Fruit fly (Drosophila melanogaster) whole organism, pupa: ENCODE measurements around the gene lilli.

ENCODE experiments used
- CG32121 ChIP-seq: fragments of 200-800 bp; sonication (Bioruptor generic); IDR thresholded peaks from 2 replicates; pipeline ENCODE4 v1.3.6; 2022; ENCODE audit warnings: missing biosample characterization, missing genetic modification characterization
- CG8159 ChIP-seq: fragments of 200-800 bp; sonication (Bioruptor generic); optimal IDR thresholded peaks from 3 replicates; lab custom pipeline; 2018; ENCODE audit warnings: missing biosample characterization, mild to moderate bottlenecking, missing genetic modification characterization, moderate library complexity
- CG8301 ChIP-seq: fragments of 200-800 bp; sonication (Bioruptor generic); optimal IDR thresholded peaks from 2 replicates; lab custom pipeline; 2018; ENCODE audit warnings: missing biosample characterization, mild to moderate bottlenecking, missing genetic modification characterization
- Ets98B ChIP-seq: fragments of 200-800 bp; sonication (Bioruptor generic); IDR thresholded peaks from 2 replicates; pipeline ENCODE4 v1.3.6; 2022; ENCODE audit warnings: missing biosample characterization, missing genetic modification characterization

DNA sequence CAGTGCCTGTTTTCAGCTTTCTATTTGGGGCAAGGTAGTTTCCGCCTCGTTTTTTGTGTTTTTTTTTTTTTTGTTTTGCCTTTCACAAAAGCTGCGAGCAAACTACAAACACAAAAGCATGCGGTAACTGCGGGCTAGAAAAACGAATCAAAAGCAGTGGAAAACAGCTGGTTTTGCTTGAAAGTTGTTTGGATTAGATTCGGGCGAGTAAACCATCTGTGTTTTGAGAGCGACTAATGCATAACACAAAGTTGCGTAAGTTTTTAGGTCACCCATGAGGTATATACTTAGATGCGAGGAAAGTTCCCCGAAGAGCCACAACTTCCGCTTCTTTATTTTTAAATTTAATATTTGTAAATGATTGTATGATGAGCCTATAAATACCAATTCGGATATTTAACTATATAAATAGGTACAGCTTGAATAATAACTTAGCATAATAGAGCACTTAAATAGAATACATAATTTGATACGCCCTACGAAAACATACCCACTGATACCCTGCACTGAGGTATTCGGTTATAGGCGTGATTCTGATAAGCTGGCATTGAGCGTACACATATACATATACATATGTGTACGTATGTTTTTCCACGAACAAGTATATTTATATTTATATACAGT, 13.3 kb upstream of the lilli start:
- TF ChIP-seq Ets98B (GFP tag; lab: Robert Waterston, UW): peak; percentile 32; the same call in 1 of the 2 replicates
- no peak for TF ChIP-seq CG32121 (GFP tag; lab: Robert Waterston, UW)
- TF ChIP-seq CG8301 (tag; lab: Kevin White, UChicago): no peak
- TF ChIP-seq CG8159 (tag; lab: Kevin White, UChicago): no peak
